Worm (Caenorhabditis elegans): ENCODE results near the gene F46B6.6.
A peak's percentile ranks its signal among the peaks of the same experiment; 100 is the strongest.

Gene F46B6.6

ce11 chrV:9784215-9784614, 2.5 kb downstream of the F46B6.6 start (continued):
- peak; percentile 45 for TF ChIP-seq lsl-1 (GFP tag; optimal IDR thresholded peaks at IDR 0.05)
- TF ChIP-seq athp-1 (tag; optimal IDR thresholded peaks at IDR 0.05) = no peak
- 0 out of 2 replicates have a peak, but pooled peaks have one; percentile 21 for TF ChIP-seq madf-8 (GFP tag; conservative IDR thresholded peaks at IDR 0.05)
- no peak for TF ChIP-seq F57C9.4 (tag; optimal IDR thresholded peaks at IDR 0.05)
- TF ChIP-seq ceh-91 (GFP tag; IDR thresholded peaks at IDR 0.05) = peak; percentile 50; the same call in 1 of the 2 replicates
- TF ChIP-seq nhr-27 (tag; optimal IDR thresholded peaks at IDR 0.05) = no peak
- no peak for TF ChIP-seq hlh-26 (GFP tag; conservative IDR thresholded peaks at IDR 0.05)
- no peak for TF ChIP-seq atf-7 (tag; optimal IDR thresholded peaks at IDR 0.05)
- TF ChIP-seq ztf-18 (tag; optimal IDR thresholded peaks at IDR 0.05) = no peak
- no peak for TF ChIP-seq C06A6.2 (GFP tag; conservative IDR thresholded peaks at IDR 0.05)
- no peak for TF ChIP-seq gei-17 (GFP tag; optimal IDR thresholded peaks at IDR 0.05)
- TF ChIP-seq ceh-40 (GFP tag; IDR thresholded peaks at IDR 0.05) = no peak
- TF ChIP-seq unc-62 (GFP tag; optimal IDR thresholded peaks at IDR 0.05) = no peak
- TF ChIP-seq bed-2 (GFP tag; IDR thresholded peaks at IDR 0.05) = no peak
- no peak for TF ChIP-seq T26A5.8 (tag; optimal IDR thresholded peaks at IDR 0.05)
- no peak for TF ChIP-seq hrde-1 (tag; optimal IDR thresholded peaks at IDR 0.05; ENCODE audit: borderline replicate concordance)
- TF ChIP-seq mxl-1 (tag; optimal IDR thresholded peaks at IDR 0.05) = no peak
- TF ChIP-seq snpc-1.3 (tag; optimal IDR thresholded peaks at IDR 0.05; ENCODE audit: insufficient read depth) = no peak
- TF ChIP-seq F57A8.1 (GFP tag; optimal IDR thresholded peaks at IDR 0.05) = no peak
- no peak for TF ChIP-seq akir-1 (GFP tag; optimal IDR thresholded peaks at IDR 0.05)
- TF ChIP-seq mes-4 (tag; optimal IDR thresholded peaks at IDR 0.05) = no peak
- TF ChIP-seq sptf-2 (GFP tag; optimal IDR thresholded peaks at IDR 0.05) = no peak
- TF ChIP-seq fkh-3 (tag; optimal IDR thresholded peaks at IDR 0.05) = no peak
- no peak for TF ChIP-seq repo-1 (tag; optimal IDR thresholded peaks at IDR 0.05)

- TF ChIP-seq ztf-25 (GFP tag; IDR thresholded peaks at IDR 0.05) (0 out of 2 replicates have a peak, but pooled peaks have one; percentile 38), dox-1 (GFP tag; IDR thresholded peaks at IDR 0.05) (no peak)
Observed at ce11 chrV:9782969-9783368, 3.7 kb downstream of the F46B6.6 start, which contains the start of gene F46B6.5. F46B6.5 (minus strand) TSS chrV:9783069.

- TF ChIP-seq nhr-27 (tag; optimal IDR thresholded peaks at IDR 0.05) = no peak
- TF ChIP-seq F23B12.7 (tag; optimal IDR thresholded peaks at IDR 0.05; ENCODE audit: insufficient read depth) = no peak
- TF ChIP-seq zim-3 (tag; optimal IDR thresholded peaks at IDR 0.05) = no peak
- TF ChIP-seq ZK185.1 (tag; optimal IDR thresholded peaks at IDR 0.05; ENCODE audit: poor library complexity, severe bottlenecking) = no peak
- TF ChIP-seq ccch-3 (GFP tag; optimal IDR thresholded peaks at IDR 0.05) = no peak
- no peak for TF ChIP-seq egrh-3 (GFP tag; IDR thresholded peaks at IDR 0.05)
- no peak for TF ChIP-seq ets-4 (GFP tag; optimal IDR thresholded peaks at IDR 0.05)
- TF ChIP-seq F10E7.11 (tag; optimal IDR thresholded peaks at IDR 0.05) = no peak
- TF ChIP-seq lin-54 (GFP tag; optimal IDR thresholded peaks at IDR 0.05) = no peak
- TF ChIP-seq pbrm-1 (GFP tag; IDR thresholded peaks at IDR 0.05) = no peak
- TF ChIP-seq attf-6 (GFP tag; IDR thresholded peaks at IDR 0.05) = no peak
- no peak for TF ChIP-seq aptf-3 (GFP tag; IDR thresholded peaks at IDR 0.05)
- no peak for TF ChIP-seq atf-7 (tag; optimal IDR thresholded peaks at IDR 0.05)
- no peak for TF ChIP-seq Y67H2A.10 (GFP tag; conservative IDR thresholded peaks at IDR 0.05)
- no peak for TF ChIP-seq F33H1.4 (GFP tag; IDR thresholded peaks at IDR 0.05)
- no peak for TF ChIP-seq tbp1 (GFP tag; optimal IDR thresholded peaks at IDR 0.05)
- TF ChIP-seq lag-1 (GFP tag; IDR thresholded peaks at IDR 0.05) = no peak
- TF ChIP-seq sea-2 (GFP tag; IDR thresholded peaks at IDR 0.05) = no peak
- TF ChIP-seq xnd-1 (tag; optimal IDR thresholded peaks at IDR 0.05) = no peak
Observed at ce11 chrV:9782045-9782444, 4.6 kb downstream of the F46B6.6 start.

Data from whole organism, young adult.